Worm (Caenorhabditis elegans): ENCODE measurements around the gene scl-18.

scl-18 gene

ce11 chrIV:11765507-11765906, 11.3 kb upstream of the scl-18 start (continued):
- peak; percentile 35 for TF ChIP-seq unc-30 (tag; optimal IDR thresholded peaks at IDR 0.05)
- TF ChIP-seq dpl-1 (GFP tag; optimal IDR thresholded peaks at IDR 0.05), result peak in 1 of 3 experiments; percentile 34
- no peak for TF ChIP-seq aly-2 (tag; optimal IDR thresholded peaks at IDR 0.05)
- TF ChIP-seq jun-1 (tag; optimal IDR thresholded peaks at IDR 0.05), result peak; percentile 12
- peak; percentile 54 for TF ChIP-seq rnt-1 (tag; optimal IDR thresholded peaks at IDR 0.05)
- peak; percentile 69 for TF ChIP-seq snu-23 (GFP tag; optimal IDR thresholded peaks at IDR 0.05)
- peak; percentile 14 to 74 (median 58) for TF ChIP-seq ceh-82 (tag; optimal IDR thresholded peaks at IDR 0.05)
- TF ChIP-seq alr-1 (tag; optimal IDR thresholded peaks at IDR 0.05; ENCODE audit: borderline replicate concordance), result no peak
- no peak for TF ChIP-seq nhr-85 (tag)
- TF ChIP-seq nhr-11 (tag; optimal IDR thresholded peaks at IDR 0.05), result no peak
- no peak for TF ChIP-seq skn-1 (tag; optimal IDR thresholded peaks at IDR 0.05)
- no peak for TF ChIP-seq ztf-4 (tag; optimal IDR thresholded peaks at IDR 0.05)
- peak; percentile 56 for TF ChIP-seq isw-1 (GFP tag; IDR thresholded peaks at IDR 0.05)
- peak; percentile 56 to 58 for TF ChIP-seq lsy-2 (tag; optimal IDR thresholded peaks at IDR 0.05)
- peak; percentile 42 for TF ChIP-seq nhr-20 (tag; optimal IDR thresholded peaks at IDR 0.05)
- no peak for TF ChIP-seq elt-2 (tag; optimal IDR thresholded peaks at IDR 0.05)
- TF ChIP-seq fos-1 (tag; optimal IDR thresholded peaks at IDR 0.05), result no peak
- TF ChIP-seq unc-86 (tag; optimal IDR thresholded peaks at IDR 0.05), result peak; percentile 75
- no peak for TF ChIP-seq nhr-12 (tag; optimal IDR thresholded peaks at IDR 0.05)
- peak; percentile 73 for TF ChIP-seq swsn-7 (tag; optimal IDR thresholded peaks at IDR 0.05)
- TF ChIP-seq mep-1 (tag; optimal IDR thresholded peaks at IDR 0.05), result peak; percentile 28
- peak; percentile 85 for TF ChIP-seq dsc-1 (tag; optimal IDR thresholded peaks at IDR 0.05)
- peak; percentile 58 for TF ChIP-seq pax-3 (tag; optimal IDR thresholded peaks at IDR 0.05)
- no peak for TF ChIP-seq grh-1 (GFP tag; IDR thresholded peaks at IDR 0.05)
- TF ChIP-seq ceh-8 (GFP tag; optimal IDR thresholded peaks at IDR 0.05), result peak; percentile 15
- TF ChIP-seq fkh-8 (tag; optimal IDR thresholded peaks at IDR 0.05), result peak; percentile 94
- peak; percentile 79 for TF ChIP-seq nhr-47 (tag; optimal IDR thresholded peaks at IDR 0.05)
- no peak for TF ChIP-seq mef-2 (tag; optimal IDR thresholded peaks at IDR 0.05)
- peak; percentile 23; the same call in 1 of the 2 replicates for TF ChIP-seq ceh-88 (GFP tag; IDR thresholded peaks at IDR 0.05)
- TF ChIP-seq lir-3 (tag; optimal IDR thresholded peaks at IDR 0.05; ENCODE audit: poor library complexity), result peak; percentile 37
- peak; percentile 86 for TF ChIP-seq nhr-71 (tag; optimal IDR thresholded peaks at IDR 0.05)
- TF ChIP-seq lin-13 (GFP tag; optimal IDR thresholded peaks at IDR 0.05), result no peak
- peak; percentile 75 for TF ChIP-seq egl-13 (tag; optimal IDR thresholded peaks at IDR 0.05)
- no peak for TF ChIP-seq lin-39 (tag; optimal IDR thresholded peaks at IDR 0.05)
- TF ChIP-seq nhr-76 (tag; optimal IDR thresholded peaks at IDR 0.05), result no peak
- TF ChIP-seq nhr-19 (GFP tag; conservative IDR thresholded peaks at IDR 0.05), result peak; percentile 49

DNA sequence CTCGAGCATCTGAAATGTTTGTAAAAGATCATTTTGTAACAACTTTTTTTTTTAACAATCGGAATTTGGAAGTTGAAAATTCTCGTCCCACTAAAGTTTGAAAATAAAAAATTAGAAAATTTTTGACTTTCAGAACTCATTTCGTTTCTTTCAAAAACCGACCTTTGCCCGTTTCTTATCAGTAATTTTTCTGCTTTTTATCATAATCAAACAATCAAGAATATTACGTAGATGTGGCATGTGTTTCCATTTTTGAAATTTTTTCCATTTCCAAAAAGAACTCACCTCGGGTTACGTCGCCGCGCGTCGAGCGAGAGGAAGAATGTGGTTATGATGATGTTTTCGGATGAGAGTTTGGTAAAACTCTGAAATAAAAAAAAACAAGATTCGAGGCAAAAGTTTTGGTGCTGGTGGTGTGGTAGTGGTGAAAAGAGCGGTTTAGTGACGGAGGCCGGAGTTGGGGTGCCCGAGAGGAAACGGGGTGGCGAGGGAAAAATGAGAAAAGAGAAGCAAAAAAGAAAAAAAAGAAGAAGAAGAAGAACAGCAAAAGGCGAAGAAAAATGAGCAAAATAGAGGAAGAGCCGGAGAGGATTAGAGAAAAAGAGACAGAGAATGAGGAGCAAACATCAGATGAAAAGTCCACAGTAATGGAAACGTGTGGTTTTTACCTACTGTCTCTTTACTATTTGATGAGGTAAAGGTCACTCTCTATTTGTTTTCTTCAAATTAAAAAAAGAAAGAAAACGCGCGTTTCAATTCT, 6.7 kb upstream of the scl-18 start, which contains the start of gene T12A7.2:
T12A7.2 (minus strand) TSS at position 412 of the 760 bp plus-strand sequence.
- peak; percentile 2 for TF ChIP-seq rnt-1 (tag; optimal IDR thresholded peaks at IDR 0.05)
- TF ChIP-seq tbx-2 (tag; optimal IDR thresholded peaks at IDR 0.05), result peak; percentile 7
- peak; percentile 38 for TF ChIP-seq nhr-47 (tag; optimal IDR thresholded peaks at IDR 0.05)
- TF ChIP-seq snu-23 (GFP tag; optimal IDR thresholded peaks at IDR 0.05), result peak; percentile 4
- TF ChIP-seq ceh-88 (GFP tag; IDR thresholded peaks at IDR 0.05), result no peak
- peak; percentile 41 for TF ChIP-seq nhr-71 (tag; optimal IDR thresholded peaks at IDR 0.05)
- TF ChIP-seq nhr-20 (tag; optimal IDR thresholded peaks at IDR 0.05), result no peak
- no peak for TF ChIP-seq egl-27 (tag; optimal IDR thresholded peaks at IDR 0.05)
- peak; percentile 56 for TF ChIP-seq lin-14 (GFP tag; optimal IDR thresholded peaks at IDR 0.05)
- peak; percentile 77 for TF ChIP-seq elt-2 (tag; optimal IDR thresholded peaks at IDR 0.05)
- TF ChIP-seq nhr-11 (tag; optimal IDR thresholded peaks at IDR 0.05), result no peak
- TF ChIP-seq dsc-1 (tag; optimal IDR thresholded peaks at IDR 0.05), result peak; percentile 21
- no peak for TF ChIP-seq pag-3 (tag; optimal IDR thresholded peaks at IDR 0.05; ENCODE audit: borderline replicate concordance, insufficient read depth)
- peak in 1 of 2 experiments; percentile 38 for TF ChIP-seq lsy-2 (tag; optimal IDR thresholded peaks at IDR 0.05)
- TF ChIP-seq efl-1 (optimal IDR thresholded peaks at IDR 0.05), result peak in 1 of 2 experiments; percentile 23
- TF ChIP-seq efl-1 (GFP tag; optimal IDR thresholded peaks at IDR 0.05 in 1 of 2), result peak in 1 of 2 experiments; percentile 90
- peak; percentile 7 for TF ChIP-seq swsn-7 (tag; optimal IDR thresholded peaks at IDR 0.05)
